Worm (Caenorhabditis elegans): ENCODE data around the gene F53C3.4.

DNA sequence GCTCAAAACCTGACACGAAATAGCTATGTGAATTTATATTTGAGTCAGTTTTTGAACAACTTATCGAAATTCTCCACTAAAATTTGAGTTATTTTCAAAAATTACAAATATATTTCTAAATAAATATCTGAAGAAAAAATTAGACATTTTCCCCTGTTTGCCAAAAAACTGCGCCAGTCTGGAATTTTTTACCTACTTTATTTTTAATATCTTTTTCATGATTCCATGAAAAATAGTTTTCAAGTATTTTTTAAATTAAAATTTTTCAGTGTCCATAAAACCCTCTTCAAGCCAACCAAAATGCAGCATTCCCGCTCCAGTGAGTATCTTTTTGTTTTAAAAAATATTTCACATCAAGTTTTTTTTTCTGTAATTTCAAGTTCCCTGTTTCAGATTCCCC, 10.1 kb upstream of the F53C3.4 start, which contains the start of gene F53C3.8:
- TF ChIP-seq cebp-2 (GFP tag; IDR thresholded peaks at IDR 0.05) = no peak
- TF ChIP-seq him-1 (tag; optimal IDR thresholded peaks at IDR 0.05) = no peak
- TF ChIP-seq Y56A3A.18 (GFP tag; IDR thresholded peaks at IDR 0.05) = no peak
- no peak for TF ChIP-seq mes-4 (tag; optimal IDR thresholded peaks at IDR 0.05)
- no peak for TF ChIP-seq zim-3 (tag; optimal IDR thresholded peaks at IDR 0.05)

Measured in whole organism, young adult.